Worm (Caenorhabditis elegans): ENCODE data around the gene C17H12.3.

The C17H12.3 gene

ce11 chrIV:6817554-6817953 is 22.1 kb upstream of the C17H12.3 start, which contains the start of gene C17H12.5:
C17H12.5 (minus strand) TSS chrIV:6817654.
- TF ChIP-seq nhr-2 (tag; optimal IDR thresholded peaks at IDR 0.05) (no peak), nhr-12 (tag; optimal IDR thresholded peaks at IDR 0.05) (no peak), zip-8 (tag; optimal IDR thresholded peaks at IDR 0.05) (no peak), blmp-1 (tag; optimal IDR thresholded peaks at IDR 0.05) (no peak), nhr-76 (tag; optimal IDR thresholded peaks at IDR 0.05) (no peak), ces-1 (GFP tag; optimal IDR thresholded peaks at IDR 0.05) (no peak), ceh-43 (GFP tag; optimal IDR thresholded peaks at IDR 0.05) (no peak), sem-2 (GFP tag; optimal IDR thresholded peaks at IDR 0.05) (no peak), hlh-1 (tag; optimal IDR thresholded peaks at IDR 0.05) (no peak), elt-1 (tag; optimal IDR thresholded peaks at IDR 0.05; ENCODE audit: borderline replicate concordance, insufficient read depth) (no peak), flh-1 (GFP tag; optimal IDR thresholded peaks at IDR 0.05) (no peak), nhr-28 (tag; optimal IDR thresholded peaks at IDR 0.05) (no peak)

- TF ChIP-seq ces-1 (GFP tag; optimal IDR thresholded peaks at IDR 0.05) (no peak), drap-1 (GFP tag; optimal IDR thresholded peaks at IDR 0.05) (no peak), ceh-39 (tag; optimal IDR thresholded peaks at IDR 0.05) (no peak), ceh-43 (GFP tag; optimal IDR thresholded peaks at IDR 0.05) (no peak), hlh-1 (tag; optimal IDR thresholded peaks at IDR 0.05) (no peak), M03D4.4 (tag; optimal IDR thresholded peaks at IDR 0.05) (no peak), sptf-1 (tag; optimal IDR thresholded peaks at IDR 0.05) (no peak)
Observed at ce11 chrIV:6811808-6812207, 16.4 kb upstream of the C17H12.3 start, which contains the start of gene ceh-48. ceh-48 (plus strand) TSS chrIV:6812108.

- no peak for TF ChIP-seq snpc-4 (tag; optimal IDR thresholded peaks at IDR 0.05)
- peak; percentile 20 for TF ChIP-seq mep-1 (tag; optimal IDR thresholded peaks at IDR 0.05)
- TF ChIP-seq bed-3 (GFP tag; optimal IDR thresholded peaks at IDR 0.05), result no peak
- TF ChIP-seq pha-4 (tag; optimal IDR thresholded peaks at IDR 0.05), result no peak
- no peak for TF ChIP-seq nhr-237 (tag; optimal IDR thresholded peaks at IDR 0.05)
- no peak for TF ChIP-seq lsy-2 (tag; optimal IDR thresholded peaks at IDR 0.05)
- TF ChIP-seq nhr-28 (tag; optimal IDR thresholded peaks at IDR 0.05), result no peak
- TF ChIP-seq elt-3 (tag; optimal IDR thresholded peaks at IDR 0.05), result no peak
- TF ChIP-seq drap-1 (GFP tag; optimal IDR thresholded peaks at IDR 0.05), result peak; percentile 27
- TF ChIP-seq elt-1 (tag; optimal IDR thresholded peaks at IDR 0.05; ENCODE audit: borderline replicate concordance, insufficient read depth), result no peak
- TF ChIP-seq ceh-39 (tag; optimal IDR thresholded peaks at IDR 0.05), result no peak
- peak; percentile 54 for TF ChIP-seq ham-2 (GFP tag; optimal IDR thresholded peaks at IDR 0.05)
- TF ChIP-seq ces-1 (GFP tag; optimal IDR thresholded peaks at IDR 0.05), result peak; percentile 63
- TF ChIP-seq M03D4.4 (tag; optimal IDR thresholded peaks at IDR 0.05), result no peak
- TF ChIP-seq nhr-76 (tag; optimal IDR thresholded peaks at IDR 0.05), result no peak
- no peak for TF ChIP-seq cnd-1 (tag; optimal IDR thresholded peaks at IDR 0.05)
- TF ChIP-seq blmp-1 (tag; optimal IDR thresholded peaks at IDR 0.05), result no peak
- no peak for TF ChIP-seq tbx-8 (GFP tag; optimal IDR thresholded peaks at IDR 0.05)
- no peak for TF ChIP-seq zip-8 (tag; optimal IDR thresholded peaks at IDR 0.05)
- TF ChIP-seq mab-5 (tag; optimal IDR thresholded peaks at IDR 0.05), result no peak
- TF ChIP-seq ceh-43 (GFP tag; optimal IDR thresholded peaks at IDR 0.05), result no peak
- TF ChIP-seq unc-62 (GFP tag; optimal IDR thresholded peaks at IDR 0.05), result no peak
- TF ChIP-seq nhr-12 (tag; optimal IDR thresholded peaks at IDR 0.05), result no peak
- no peak for TF ChIP-seq unc-120 (tag; optimal IDR thresholded peaks at IDR 0.05; ENCODE audit: poor library complexity, severe bottlenecking)
- TF ChIP-seq mls-2 (tag; optimal IDR thresholded peaks at IDR 0.05), result no peak
- TF ChIP-seq hlh-1 (tag; optimal IDR thresholded peaks at IDR 0.05), result no peak
- TF ChIP-seq lin-13 (tag; optimal IDR thresholded peaks at IDR 0.05), result no peak
- TF ChIP-seq nhr-2 (tag; optimal IDR thresholded peaks at IDR 0.05), result no peak
- no peak for TF ChIP-seq ceh-83 (GFP tag; optimal IDR thresholded peaks at IDR 0.05)
- no peak for TF ChIP-seq sem-2 (GFP tag; optimal IDR thresholded peaks at IDR 0.05)
- no peak for TF ChIP-seq flh-1 (GFP tag; optimal IDR thresholded peaks at IDR 0.05)
- peak; percentile 6 for TF ChIP-seq sptf-1 (tag; optimal IDR thresholded peaks at IDR 0.05)
Observed at ce11 chrIV:6809756-6810155, 14.3 kb upstream of the C17H12.3 start.

- TF ChIP-seq blmp-1 (tag; optimal IDR thresholded peaks at IDR 0.05), result no peak
- peak; percentile 84 for TF ChIP-seq ces-1 (GFP tag; optimal IDR thresholded peaks at IDR 0.05)
- no peak for TF ChIP-seq bed-3 (GFP tag; optimal IDR thresholded peaks at IDR 0.05)
- TF ChIP-seq M03D4.4 (tag; optimal IDR thresholded peaks at IDR 0.05), result no peak
- no peak for TF ChIP-seq lin-13 (tag; optimal IDR thresholded peaks at IDR 0.05)
- TF ChIP-seq nhr-2 (tag; optimal IDR thresholded peaks at IDR 0.05), result no peak
Observed at ce11 chrIV:6806475-6807063, 11.1 kb upstream of the C17H12.3 start, which contains the start of gene C17H12.10. C17H12.10 (plus strand) TSS chrIV:6806799.
